Worm (Caenorhabditis elegans) whole organism, mixed stage, embryonic: ENCODE results near the gene ZK662.2.

ENCODE experiments used
- M03D4.4 ChIP-seq: sonication (generic microtip); optimal IDR thresholded peaks from 2 replicates; lab custom pipeline; 2017; ENCODE audit warnings: mild to moderate bottlenecking, missing genetic modification characterization, missing compliant biosample characterization
- bed-3 ChIP-seq: fragments of 200-800 bp; sonication (Bioruptor generic); optimal IDR thresholded peaks from 3 replicates; lab custom pipeline; 2018; ENCODE audit warnings: mild to moderate bottlenecking, missing genetic modification characterization, moderate library complexity, missing compliant biosample characterization
- blmp-1 ChIP-seq: fragments of 150-350 bp; optimal IDR thresholded peaks from 2 replicates; lab custom pipeline; 2014; ENCODE audit warnings: missing biosample characterization, missing genetic modification characterization
- ceh-39 ChIP-seq: fragments of 150-350 bp; optimal IDR thresholded peaks from 2 replicates; lab custom pipeline; 2014; ENCODE audit warnings: missing biosample characterization, missing genetic modification characterization
- ceh-43 ChIP-seq: fragments of 200-800 bp; sonication (Bioruptor generic); optimal IDR thresholded peaks from 2 replicates; lab custom pipeline; 2018; ENCODE audit warnings: mild to moderate bottlenecking, missing genetic modification characterization, moderate library complexity, missing compliant biosample characterization
- ceh-83 ChIP-seq: fragments of 200-800 bp; sonication (Bioruptor generic); optimal IDR thresholded peaks from 2 replicates; lab custom pipeline; 2018; ENCODE audit warnings: mild to moderate bottlenecking, missing genetic modification characterization, missing compliant biosample characterization
- ces-1 ChIP-seq: fragments of 150-350 bp; optimal IDR thresholded peaks from 2 replicates; lab custom pipeline; 2014; ENCODE audit warnings: missing biosample characterization, missing genetic modification reagents, missing genetic modification characterization
- cnd-1 ChIP-seq: fragments of 200-800 bp; sonication (Bioruptor generic); optimal IDR thresholded peaks from 2 replicates; lab custom pipeline; 2018; ENCODE audit warnings: mild to moderate bottlenecking, missing genetic modification characterization, missing compliant biosample characterization
- drap-1 ChIP-seq: fragments of 200-800 bp; sonication (Bioruptor generic); optimal IDR thresholded peaks from 3 replicates; lab custom pipeline; 2018; ENCODE audit warnings: mild to moderate bottlenecking, missing genetic modification characterization, missing compliant biosample characterization
- elt-1 ChIP-seq: sonication (generic microtip); optimal IDR thresholded peaks from 2 replicates; lab custom pipeline; 2017; ENCODE audit warnings: missing genetic modification characterization, mild to moderate bottlenecking, missing compliant biosample characterization, antibody characterized with exemption, moderate library complexity, borderline replicate concordance; ENCODE audit not compliant: insufficient read depth
- elt-3 ChIP-seq: fragments of 150-350 bp; optimal IDR thresholded peaks from 2 replicates; lab custom pipeline; 2014; ENCODE audit warnings: missing biosample characterization, missing genetic modification characterization
- flh-1 ChIP-seq: fragments of 200-800 bp; sonication (Bioruptor generic); optimal IDR thresholded peaks from 2 replicates; lab custom pipeline; 2018; ENCODE audit warnings: mild to moderate bottlenecking, missing genetic modification characterization, moderate library complexity, missing compliant biosample characterization
- ham-2 ChIP-seq: fragments of 200-800 bp; sonication (Bioruptor generic); optimal IDR thresholded peaks from 2 replicates; lab custom pipeline; 2018; ENCODE audit warnings: mild to moderate bottlenecking, missing genetic modification characterization, missing compliant biosample characterization
- hlh-1 ChIP-seq: fragments of 150-350 bp; optimal IDR thresholded peaks from 2 replicates; lab custom pipeline; 2014; ENCODE audit warnings: missing biosample characterization, missing genetic modification reagents, missing genetic modification characterization
- lin-13 ChIP-seq: fragments of 150-350 bp; optimal IDR thresholded peaks from 2 replicates; lab custom pipeline; 2014; ENCODE audit warnings: missing biosample characterization, missing genetic modification characterization
- lin-32 ChIP-seq: fragments of 200-800 bp; sonication (Bioruptor generic); optimal IDR thresholded peaks from 2 replicates; lab custom pipeline; 2018; ENCODE audit warnings: mild to moderate bottlenecking, missing genetic modification characterization, missing compliant biosample characterization
- lsy-2 ChIP-seq: fragments of 150-350 bp; optimal IDR thresholded peaks from 2 replicates; lab custom pipeline; 2014; ENCODE audit warnings: missing biosample characterization, missing genetic modification characterization
- mab-5 ChIP-seq: fragments of 150-350 bp; optimal IDR thresholded peaks from 2 replicates; lab custom pipeline; 2014; ENCODE audit warnings: missing biosample characterization, missing genetic modification characterization
- mep-1 ChIP-seq: fragments of 150-350 bp; optimal IDR thresholded peaks from 2 replicates; lab custom pipeline; 2017; ENCODE audit warnings: missing biosample characterization, missing genetic modification reagents, missing genetic modification characterization, inconsistent platforms
- mls-2 ChIP-seq: sonication (generic microtip); optimal IDR thresholded peaks from 2 replicates; lab custom pipeline; 2016; ENCODE audit warnings: mild to moderate bottlenecking, missing genetic modification characterization, moderate library complexity, missing compliant biosample characterization
- nhr-12 ChIP-seq: fragments of 150-350 bp; optimal IDR thresholded peaks from 2 replicates; lab custom pipeline; 2014; ENCODE audit warnings: missing biosample characterization, missing genetic modification characterization
- nhr-2 ChIP-seq: fragments of 150-350 bp; optimal IDR thresholded peaks from 2 replicates; lab custom pipeline; 2014; ENCODE audit warnings: missing biosample characterization, missing genetic modification characterization
- nhr-237 ChIP-seq: fragments of 150-350 bp; optimal IDR thresholded peaks from 2 replicates; lab custom pipeline; 2014; ENCODE audit warnings: missing biosample characterization, missing genetic modification characterization
- nhr-28 ChIP-seq: fragments of 150-350 bp; optimal IDR thresholded peaks from 2 replicates; lab custom pipeline; 2014; ENCODE audit warnings: missing biosample characterization, missing genetic modification characterization
- nhr-76 ChIP-seq: sonication (generic microtip); optimal IDR thresholded peaks from 2 replicates; lab custom pipeline; 2017; ENCODE audit warnings: missing biosample characterization, missing genetic modification characterization
- pha-4 ChIP-seq: fragments of 150-350 bp; optimal IDR thresholded peaks from 2 replicates; lab custom pipeline; 2018; ENCODE audit warnings: missing biosample characterization, missing genetic modification reagents, missing genetic modification characterization
- sem-2 ChIP-seq: fragments of 200-800 bp; sonication (Bioruptor generic); optimal IDR thresholded peaks from 2 replicates; lab custom pipeline; 2018; ENCODE audit warnings: mild to moderate bottlenecking, missing genetic modification characterization, missing compliant biosample characterization
- snpc-4 ChIP-seq: fragments of 150-350 bp; optimal IDR thresholded peaks from 2 replicates; lab custom pipeline; 2014; ENCODE audit warnings: missing biosample characterization, missing genetic modification characterization
- sptf-1 ChIP-seq: sonication (generic microtip); optimal IDR thresholded peaks from 2 replicates; lab custom pipeline; 2017; ENCODE audit warnings: mild to moderate bottlenecking, missing genetic modification characterization, moderate library complexity, missing compliant biosample characterization
- tbx-8 ChIP-seq: fragments of 200-800 bp; sonication (Bioruptor generic); optimal IDR thresholded peaks from 2 replicates; lab custom pipeline; 2018; ENCODE audit warnings: mild to moderate bottlenecking, missing genetic modification characterization, moderate library complexity, missing compliant biosample characterization
- unc-120 ChIP-seq: sonication (generic microtip); optimal IDR thresholded peaks from 2 replicates; lab custom pipeline; 2017; ENCODE audit warnings: missing genetic modification characterization, missing compliant biosample characterization; ENCODE audit not compliant: poor library complexity, severe bottlenecking
- unc-39 ChIP-seq: fragments of 150-350 bp; optimal IDR thresholded peaks from 2 replicates; lab custom pipeline; 2014; ENCODE audit warnings: missing biosample characterization, missing genetic modification characterization
- unc-62 ChIP-seq: fragments of 150-350 bp; optimal IDR thresholded peaks from 2 replicates; lab custom pipeline; 2014; ENCODE audit warnings: missing biosample characterization, missing genetic modification reagents, missing genetic modification characterization
- zip-8 ChIP-seq: fragments of 150-350 bp; optimal IDR thresholded peaks from 2 replicates; lab custom pipeline; 2014; ENCODE audit warnings: missing biosample characterization, missing genetic modification characterization
- ztf-11 ChIP-seq: fragments of 150-350 bp; optimal IDR thresholded peaks from 2 replicates; lab custom pipeline; 2014; ENCODE audit warnings: missing biosample characterization, missing genetic modification characterization

The ZK662.2 gene

DNA sequence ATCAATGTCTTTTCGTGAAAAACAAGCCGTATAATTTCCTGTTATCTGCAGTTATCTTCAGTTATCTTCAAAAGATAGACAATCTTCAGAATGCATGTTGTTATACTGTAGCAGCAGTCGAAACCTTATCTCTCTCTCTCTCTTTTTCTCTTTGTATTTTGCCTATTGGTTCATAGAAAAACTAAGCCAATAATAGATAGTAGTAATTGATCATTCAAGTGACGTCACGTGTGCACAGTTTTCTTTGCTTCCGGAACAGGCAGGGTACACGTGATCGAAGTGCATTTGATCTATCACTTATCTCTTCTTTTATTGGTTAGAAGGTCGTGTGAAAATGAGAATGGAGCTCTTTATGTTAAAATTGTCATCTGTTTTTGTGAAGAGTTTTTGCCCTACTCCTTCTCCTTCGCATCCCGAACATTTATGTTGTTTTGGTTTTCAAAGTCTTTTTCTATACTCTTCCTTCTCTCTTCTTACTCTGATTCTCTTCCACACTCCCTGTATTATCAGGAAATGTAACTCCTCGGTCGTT, 8.1 kb downstream of the ZK662.2 start:
- TF ChIP-seq elt-1, result peak; percentile 70
- no peak for TF ChIP-seq ceh-83
- no peak for TF ChIP-seq hlh-1 (tag; lab: Kevin White, UChicago)

DNA sequence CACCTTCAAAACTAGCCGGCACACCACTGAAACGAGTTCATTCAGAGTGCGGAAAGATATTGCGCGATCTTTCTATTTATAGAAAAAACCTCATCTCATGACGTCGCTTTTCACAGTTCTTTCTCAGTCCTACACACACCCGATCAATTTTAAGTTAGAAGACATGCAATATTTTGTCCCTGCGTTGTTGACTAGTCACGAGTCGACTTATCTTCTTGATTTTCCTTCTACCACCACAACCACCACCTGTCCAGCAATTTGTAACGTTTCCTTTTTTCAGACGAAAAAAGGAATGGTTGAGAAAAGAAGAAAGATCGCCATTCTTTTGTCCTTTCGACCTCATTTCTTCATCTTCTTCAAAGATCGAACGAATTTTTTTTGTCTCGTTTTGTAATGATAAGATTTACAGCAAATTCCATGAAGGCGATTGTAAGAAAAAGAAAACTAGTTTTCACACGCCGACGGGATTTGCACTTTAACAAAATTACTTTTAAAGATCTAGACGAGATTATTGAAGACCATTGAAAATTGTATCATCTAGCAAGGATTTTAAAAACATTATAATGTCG, 9.7 kb downstream of the ZK662.2 start:
- TF ChIP-seq ceh-39 (tag; lab: Kevin White, UChicago), result no peak
- TF ChIP-seq pha-4, result no peak
- no peak for TF ChIP-seq nhr-237 (tag; lab: Kevin White, UChicago)
- no peak for TF ChIP-seq mab-5 (tag; lab: Kevin White, UChicago)
- TF ChIP-seq nhr-2 (tag; lab: Kevin White, UChicago), result no peak
- no peak for TF ChIP-seq hlh-1 (tag; lab: Kevin White, UChicago)
- TF ChIP-seq unc-120, result no peak
- TF ChIP-seq drap-1 (GFP tag; lab: Kevin White, UChicago), result no peak
- TF ChIP-seq unc-39 (tag; lab: Kevin White, UChicago), result no peak
- no peak for TF ChIP-seq sptf-1 (tag; lab: Kevin White, UChicago)
- TF ChIP-seq sem-2, result no peak
- no peak for TF ChIP-seq ztf-11 (tag; lab: Kevin White, UChicago)
- no peak for TF ChIP-seq snpc-4 (tag; lab: Kevin White, UChicago)
- TF ChIP-seq cnd-1 (tag; lab: Kevin White, UChicago), result no peak
- TF ChIP-seq elt-1, result no peak
- TF ChIP-seq, all 35 proteins: peak for 0

DNA sequence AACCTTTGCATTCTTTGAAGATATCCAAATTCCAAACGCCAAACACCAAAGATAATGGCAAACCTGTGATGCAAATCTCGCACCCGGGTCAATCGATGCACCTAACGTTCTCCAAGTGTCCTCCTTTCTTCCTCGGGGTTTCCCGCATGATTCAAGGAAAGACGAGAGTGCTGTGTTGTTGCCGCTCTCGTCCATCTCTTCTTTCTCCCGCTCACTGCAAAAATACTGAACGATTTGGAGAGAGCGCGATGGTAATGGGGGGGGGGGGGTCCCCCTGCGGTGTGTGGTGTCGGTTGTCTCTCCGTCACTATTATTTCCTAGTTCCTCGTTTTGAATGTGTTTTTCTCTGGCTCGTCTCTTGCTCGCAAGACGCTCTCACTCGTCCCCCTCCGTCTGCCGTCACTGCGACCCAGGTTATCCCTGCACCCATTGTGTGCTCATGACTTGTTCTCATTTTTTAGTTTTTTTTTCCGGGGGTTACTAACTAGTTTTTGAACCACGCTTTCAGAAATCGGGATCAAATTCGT, 10.9 kb downstream of the ZK662.2 start:
- peak; percentile 80 for TF ChIP-seq hlh-1 (tag; lab: Kevin White, UChicago)
- peak; percentile 71 for TF ChIP-seq M03D4.4 (tag; lab: Kevin White, UChicago)
- TF ChIP-seq blmp-1 (tag; lab: Kevin White, UChicago), result no peak
- peak; percentile 20 for TF ChIP-seq unc-39 (tag; lab: Kevin White, UChicago)
- peak; percentile 81 for TF ChIP-seq elt-1
- TF ChIP-seq sem-2, result no peak
- no peak for TF ChIP-seq ceh-83
- TF ChIP-seq nhr-237 (tag; lab: Kevin White, UChicago), result no peak
- TF ChIP-seq cnd-1 (tag; lab: Kevin White, UChicago), result peak; percentile 46
- TF ChIP-seq mep-1 (tag; lab: Kevin White, UChicago), result peak; percentile 31
- no peak for TF ChIP-seq lin-32 (GFP tag; lab: Kevin White, UChicago)
- TF ChIP-seq nhr-2 (tag; lab: Kevin White, UChicago), result peak; percentile 35
- TF ChIP-seq mab-5 (tag; lab: Kevin White, UChicago), result no peak
- TF ChIP-seq sptf-1 (tag; lab: Kevin White, UChicago), result peak; percentile 70
- no peak for TF ChIP-seq tbx-8 (GFP tag; lab: Kevin White, UChicago)
- TF ChIP-seq ham-2 (GFP tag; lab: Kevin White, UChicago), result peak; percentile 52
- TF ChIP-seq snpc-4 (tag; lab: Kevin White, UChicago), result no peak
- TF ChIP-seq zip-8, result no peak
- no peak for TF ChIP-seq nhr-76 (tag; lab: Kevin White, UChicago)
- no peak for TF ChIP-seq nhr-28 (tag; lab: Kevin White, UChicago)
- TF ChIP-seq ztf-11 (tag; lab: Kevin White, UChicago), result peak; percentile 62
- TF ChIP-seq lsy-2 (tag; lab: Kevin White, UChicago), result peak; percentile 40
- peak; percentile 43 for TF ChIP-seq lin-13 (tag; lab: Kevin White, UChicago)
- TF ChIP-seq nhr-12 (tag; lab: Kevin White, UChicago), result no peak
- peak; percentile 64 for TF ChIP-seq ces-1 (GFP tag; lab: Kevin White, UChicago)
- peak; percentile 22 for TF ChIP-seq elt-3 (tag; lab: Kevin White, UChicago)
- peak; percentile 68 for TF ChIP-seq pha-4
- TF ChIP-seq bed-3 (GFP tag; lab: Kevin White, UChicago), result no peak
- TF ChIP-seq unc-120, result peak; percentile 68
- no peak for TF ChIP-seq ceh-39 (tag; lab: Kevin White, UChicago)
- peak; percentile 81 for TF ChIP-seq mls-2 (tag; lab: Kevin White, UChicago)
- TF ChIP-seq ceh-43, result peak; percentile 49
- TF ChIP-seq unc-62 (GFP tag; lab: Kevin White, UChicago), result peak; percentile 75
- peak; percentile 61 for TF ChIP-seq drap-1 (GFP tag; lab: Kevin White, UChicago)
- TF ChIP-seq flh-1 (GFP tag; lab: Kevin White, UChicago), result no peak
- TF ChIP-seq, all 35 proteins: peak for 20
